Worm (Caenorhabditis elegans): ENCODE measurements around the gene abu-13.
A peak's percentile ranks its signal among the peaks of the same experiment; 100 is the strongest.

abu-13 gene

ce11 chrIII:6973682-6974081 is 28.0 kb upstream of the abu-13 start, which contains the start of gene F31E3.2:
TSS of gene F31E3.2 (plus strand) at chrIII:6973982.
- TF ChIP-seq lsy-2 (tag; optimal IDR thresholded peaks at IDR 0.05) (peak in 1 of 2 experiments; percentile 43), egl-43 (GFP tag; IDR thresholded peaks at IDR 0.05) (no peak)

ce11 chrIII:6971662-6972284 is 26.1 kb upstream of the abu-13 start, which contains the start of the genes eef-1A.1 and rfc-4:
TSS of gene eef-1A.1 (minus strand) at chrIII:6971712.
TSS of gene rfc-4 (plus strand) at chrIII:6972253.
- peak; percentile 88 for TF ChIP-seq ztf-7 (tag; optimal IDR thresholded peaks at IDR 0.05)
- TF ChIP-seq nhr-11 (tag; optimal IDR thresholded peaks at IDR 0.05) = peak; percentile 98
- TF ChIP-seq ceh-32 (tag; optimal IDR thresholded peaks at IDR 0.05; ENCODE audit: poor library complexity) = no peak
- TF ChIP-seq lir-3 (tag; optimal IDR thresholded peaks at IDR 0.05) = no peak
- TF ChIP-seq nhr-76 (tag; optimal IDR thresholded peaks at IDR 0.05) = peak; percentile 48
- TF ChIP-seq nhr-28 (tag; optimal IDR thresholded peaks at IDR 0.05) = peak; percentile 94
- TF ChIP-seq ceh-28 (tag; optimal IDR thresholded peaks at IDR 0.05) = no peak
- peak; percentile 95 for TF ChIP-seq hlh-11 (tag; optimal IDR thresholded peaks at IDR 0.05)
- peak; percentile 54 for TF ChIP-seq ces-1 (GFP tag; optimal IDR thresholded peaks at IDR 0.05)
- TF ChIP-seq ceh-20 (GFP tag; IDR thresholded peaks at IDR 0.05) = peak; percentile 85
- TF ChIP-seq duxl-1 (tag; optimal IDR thresholded peaks at IDR 0.05; ENCODE audit: poor library complexity) = peak; percentile 89
- TF ChIP-seq ceh-62 (tag; optimal IDR thresholded peaks at IDR 0.05) = peak; percentile 9
- TF ChIP-seq D1046.2 (GFP tag; IDR thresholded peaks at IDR 0.05) = no peak
- peak; percentile 24 to 91 for TF ChIP-seq mdl-1 (tag; optimal IDR thresholded peaks at IDR 0.05)
- peak; percentile 77 for TF ChIP-seq Y48G9A.11 (GFP tag; IDR thresholded peaks at IDR 0.05)
- peak; percentile 76 for TF ChIP-seq pha-4 (GFP tag; IDR thresholded peaks at IDR 0.05)
- peak; percentile 99 for TF ChIP-seq pha-4 (tag; optimal IDR thresholded peaks at IDR 0.05)
- peak; percentile 66 for TF ChIP-seq ama-1 (optimal IDR thresholded peaks at IDR 0.05)
- TF ChIP-seq tra-1 (GFP tag; IDR thresholded peaks at IDR 0.05) = peak; percentile 36; the same call in 1 of the 2 replicates
- peak; percentile 87 for TF ChIP-seq unc-130 (GFP tag; optimal IDR thresholded peaks at IDR 0.05)
- peak; percentile 100 for TF ChIP-seq hlh-30 (tag; optimal IDR thresholded peaks at IDR 0.05; ENCODE audit: insufficient read depth)
- TF ChIP-seq aly-2 (tag; optimal IDR thresholded peaks at IDR 0.05) = no peak
- TF ChIP-seq T20F7.1 (GFP tag; optimal IDR thresholded peaks at IDR 0.05) = peak; percentile 97
- peak; percentile 78 for TF ChIP-seq ctbp-1 (GFP tag; IDR thresholded peaks at IDR 0.05)
- TF ChIP-seq daf-16 (GFP tag; optimal IDR thresholded peaks at IDR 0.05) = peak; percentile 22 to 34
- TF ChIP-seq daf-16 (tag; optimal IDR thresholded peaks at IDR 0.05) = peak; percentile 86
- TF ChIP-seq dmd-9 (GFP tag; IDR thresholded peaks at IDR 0.05) = peak; percentile 81
- TF ChIP-seq dve-1 (tag; optimal IDR thresholded peaks at IDR 0.05; ENCODE audit: insufficient read depth) = peak; percentile 99
- TF ChIP-seq ZK337.2 (GFP tag; IDR thresholded peaks at IDR 0.05) = no peak
- peak; percentile 41 for TF ChIP-seq pqm-1 (tag; optimal IDR thresholded peaks at IDR 0.05)
- TF ChIP-seq dmd-8 (GFP tag; IDR thresholded peaks at IDR 0.05) = no peak
- no peak for TF ChIP-seq daf-12 (tag; optimal IDR thresholded peaks at IDR 0.05)
- no peak for TF ChIP-seq Y75B8A.6 (GFP tag; IDR thresholded peaks at IDR 0.05)
- TF ChIP-seq jun-1 (tag; optimal IDR thresholded peaks at IDR 0.05) = peak; percentile 75
- TF ChIP-seq zfp-3 (GFP tag; conservative IDR thresholded peaks at IDR 0.05) = peak; percentile 81
- TF ChIP-seq zip-11 (GFP tag; IDR thresholded peaks at IDR 0.05) = no peak
- TF ChIP-seq fkh-10 (GFP tag; optimal IDR thresholded peaks at IDR 0.05) = peak; percentile 96
- no peak for TF ChIP-seq unc-39 (tag; optimal IDR thresholded peaks at IDR 0.05)
- peak; percentile 65 for TF ChIP-seq F10B5.3 (tag; optimal IDR thresholded peaks at IDR 0.05)
- peak; percentile 55 for TF ChIP-seq lin-39 (tag; optimal IDR thresholded peaks at IDR 0.05)
- peak; percentile 55 for TF ChIP-seq spr-3 (GFP tag; optimal IDR thresholded peaks at IDR 0.05)
- no peak for TF ChIP-seq egl-27 (tag; optimal IDR thresholded peaks at IDR 0.05)
- no peak for TF ChIP-seq fos-1 (tag; optimal IDR thresholded peaks at IDR 0.05)
- TF ChIP-seq dpl-1 (GFP tag; optimal IDR thresholded peaks at IDR 0.05) = peak; percentile 96
- no peak for TF ChIP-seq Y105C5A.15 (GFP tag; IDR thresholded peaks at IDR 0.05)
- TF ChIP-seq madf-5 (GFP tag; IDR thresholded peaks at IDR 0.05) = no peak
- peak; percentile 90 for TF ChIP-seq dmd-6 (GFP tag; IDR thresholded peaks at IDR 0.05)
- TF ChIP-seq ceh-82 (tag; optimal IDR thresholded peaks at IDR 0.05) = no peak

Measured in whole organism, L4 larva.